In the genomic region with DNA sequence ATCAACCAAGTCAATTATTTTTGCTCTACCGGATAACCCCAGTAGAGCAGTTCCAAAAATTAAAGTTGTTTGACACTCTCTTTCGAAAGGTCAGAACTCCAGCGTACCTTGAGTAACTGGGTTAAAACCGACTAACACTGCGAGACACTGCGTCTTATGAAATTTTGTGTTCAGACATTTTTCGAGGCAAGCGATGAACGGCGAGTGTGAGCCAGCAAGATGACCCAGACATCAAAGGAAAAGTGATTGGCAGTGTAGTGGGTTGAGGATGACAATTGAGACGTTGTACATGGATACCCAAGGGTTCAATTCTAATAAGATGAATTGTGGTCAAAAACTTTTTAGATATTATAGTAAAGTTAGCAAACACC, we compare ENCODE assay signal across 4 worm cellular contexts.
TF ChIP-seq lines count a peak whose summit lies in the region.

No protein-coding gene starts in this region.

TF ChIP-seq in whole organism, L1 larva, 84 proteins besides CTCF, POLR2A, EP300 and RAD21 (continued from another document and continues in another):
- no peak for TF ChIP-seq aha-1 (tag; optimal IDR thresholded peaks at IDR 0.05; lab: Kevin White, UChicago)
- TF ChIP-seq nhr-47 (tag; optimal IDR thresholded peaks at IDR 0.05; lab: Kevin White, UChicago): peak; percentile 53
- TF ChIP-seq aly-2 (tag; optimal IDR thresholded peaks at IDR 0.05; lab: Kevin White, UChicago): no peak
- no peak for TF ChIP-seq Y116A8C.19 (tag; optimal IDR thresholded peaks at IDR 0.05; lab: Kevin White, UChicago; ENCODE audit: borderline replicate concordance)
- no peak for TF ChIP-seq sup-37 (GFP tag; optimal IDR thresholded peaks at IDR 0.05; lab: Kevin White, UChicago)
- TF ChIP-seq lin-14 (GFP tag; optimal IDR thresholded peaks at IDR 0.05; lab: Kevin White, UChicago): peak; percentile 32
- TF ChIP-seq ceh-8 (GFP tag; optimal IDR thresholded peaks at IDR 0.05; lab: Kevin White, UChicago): no peak
- TF ChIP-seq lin-15B (tag; optimal IDR thresholded peaks at IDR 0.05; lab: Kevin White, UChicago): no peak
- peak; percentile 24 for TF ChIP-seq F16B12.6 (tag; optimal IDR thresholded peaks at IDR 0.05; lab: Kevin White, UChicago)
- TF ChIP-seq hpl-2 (GFP tag; optimal IDR thresholded peaks at IDR 0.05; lab: Kevin White, UChicago): no peak
- peak; percentile 77 for TF ChIP-seq elt-2 (tag; optimal IDR thresholded peaks at IDR 0.05; lab: Kevin White, UChicago)
- peak; percentile 69 for TF ChIP-seq nhr-90 (tag; optimal IDR thresholded peaks at IDR 0.05; lab: Kevin White, UChicago; ENCODE audit: poor library complexity)
- TF ChIP-seq elt-3 (tag; optimal IDR thresholded peaks at IDR 0.05; lab: Kevin White, UChicago): no peak
- peak; percentile 98 for TF ChIP-seq snpc-4 (tag; optimal IDR thresholded peaks at IDR 0.05; lab: Kevin White, UChicago)
- peak in 1 of 2 experiments; percentile 46 for TF ChIP-seq mdl-1 (tag; optimal IDR thresholded peaks at IDR 0.05; lab: Kevin White, UChicago)
- TF ChIP-seq irx-1 (tag; optimal IDR thresholded peaks at IDR 0.05; lab: Kevin White, UChicago): no peak
- no peak for TF ChIP-seq nhr-11 (tag; optimal IDR thresholded peaks at IDR 0.05; lab: Kevin White, UChicago)
- peak; percentile 50 to 72 for TF ChIP-seq lsy-2 (tag; optimal IDR thresholded peaks at IDR 0.05; lab: Kevin White, UChicago)
- TF ChIP-seq ets-5 (GFP tag; IDR thresholded peaks at IDR 0.05; lab: Robert Waterston, UW): no peak
- TF ChIP-seq unc-86 (tag; optimal IDR thresholded peaks at IDR 0.05; lab: Kevin White, UChicago): no peak
- TF ChIP-seq ama-1 (optimal IDR thresholded peaks at IDR 0.05; lab: Kevin White, UChicago): peak; percentile 97
- TF ChIP-seq efl-3 (GFP tag; optimal IDR thresholded peaks at IDR 0.05; lab: Kevin White, UChicago): no peak
- TF ChIP-seq fos-1 (tag; optimal IDR thresholded peaks at IDR 0.05; lab: Kevin White, UChicago): no peak
- TF ChIP-seq blmp-1 (tag; optimal IDR thresholded peaks at IDR 0.05; lab: Kevin White, UChicago): no peak
- no peak for TF ChIP-seq ceh-90 (tag; optimal IDR thresholded peaks at IDR 0.05; lab: Kevin White, UChicago)
- peak; percentile 70 for TF ChIP-seq lin-39 (tag; optimal IDR thresholded peaks at IDR 0.05; lab: Kevin White, UChicago)
- peak; percentile 78 for TF ChIP-seq nhr-77 (tag; optimal IDR thresholded peaks at IDR 0.05; lab: Kevin White, UChicago)
- TF ChIP-seq hlh-4 (tag; optimal IDR thresholded peaks at IDR 0.05; lab: Kevin White, UChicago): no peak
- no peak for TF ChIP-seq ces-1 (GFP tag; optimal IDR thresholded peaks at IDR 0.05; lab: Kevin White, UChicago)
- TF ChIP-seq snu-23 (GFP tag; optimal IDR thresholded peaks at IDR 0.05; lab: Kevin White, UChicago): peak; percentile 70
- TF ChIP-seq ceh-82 (tag; optimal IDR thresholded peaks at IDR 0.05; lab: Kevin White, UChicago): peak in 1 of 3 experiments; percentile 29
- TF ChIP-seq skn-1 (tag; optimal IDR thresholded peaks at IDR 0.05; lab: Kevin White, UChicago): peak; percentile 26

TF ChIP-seq in whole organism, L3 larva, 47 proteins besides CTCF, POLR2A, EP300 and RAD21 (continued from another document):
- TF ChIP-seq ceh-82 (tag; optimal IDR thresholded peaks at IDR 0.05; lab: Kevin White, UChicago): no peak

TF ChIP-seq in whole organism, L4 larva, 104 proteins besides CTCF, POLR2A, EP300 and RAD21 (continued from another document):
- TF ChIP-seq daf-16 (GFP tag; optimal IDR thresholded peaks at IDR 0.05; lab: Kevin White, UChicago) (peak in 1 of 2 experiments; percentile 76), daf-16 (tag; optimal IDR thresholded peaks at IDR 0.05; lab: Kevin White, UChicago) (peak; percentile 81), ceh-20 (GFP tag; IDR thresholded peaks at IDR 0.05; lab: Robert Waterston, UW) (peak; percentile 46), mdt-29 (GFP tag; IDR thresholded peaks at IDR 0.05; lab: Robert Waterston, UW) (peak; percentile 97), nhr-28 (tag; optimal IDR thresholded peaks at IDR 0.05; lab: Kevin White, UChicago) (peak; percentile 71), ZK546.5 (tag; optimal IDR thresholded peaks at IDR 0.05; lab: Kevin White, UChicago) (no peak), hlh-30 (tag; optimal IDR thresholded peaks at IDR 0.05; lab: Kevin White, UChicago; ENCODE audit: insufficient read depth) (peak; percentile 33), lsy-2 (tag; optimal IDR thresholded peaks at IDR 0.05; lab: Kevin White, UChicago) (peak; percentile 0 to 83), ZK337.2 (GFP tag; IDR thresholded peaks at IDR 0.05; lab: Robert Waterston, UW) (no peak), skn-1 (tag; optimal IDR thresholded peaks at IDR 0.05; lab: Kevin White, UChicago) (no peak), dpl-1 (GFP tag; optimal IDR thresholded peaks at IDR 0.05; lab: Kevin White, UChicago) (peak; percentile 57), unc-39 (tag; optimal IDR thresholded peaks at IDR 0.05; lab: Kevin White, UChicago) (no peak), F49E8.2 (tag; optimal IDR thresholded peaks at IDR 0.05; lab: Kevin White, UChicago; ENCODE audit: borderline replicate concordance) (no peak), dmd-8 (GFP tag; IDR thresholded peaks at IDR 0.05; lab: Robert Waterston, UW) (0 out of 2 replicates have a peak, but pooled peaks have one; percentile 4), ctbp-1 (GFP tag; IDR thresholded peaks at IDR 0.05; lab: Robert Waterston, UW) (0 out of 2 replicates have a peak, but pooled peaks have one; percentile 17), ztf-7 (tag; optimal IDR thresholded peaks at IDR 0.05; lab: Kevin White, UChicago) (no peak), dmd-9 (GFP tag; IDR thresholded peaks at IDR 0.05; lab: Robert Waterston, UW) (peak; percentile 62; the same call in 1 of the 2 replicates), unc-62 (GFP tag; optimal IDR thresholded peaks at IDR 0.05 in 1 of 2; lab: Kevin White, UChicago) (peak in 1 of 2 experiments; percentile 95), unc-62 (tag; optimal IDR thresholded peaks at IDR 0.05; lab: Kevin White, UChicago) (no peak), egl-27 (tag; optimal IDR thresholded peaks at IDR 0.05; lab: Kevin White, UChicago) (peak; percentile 48), nhr-42 (GFP tag; IDR thresholded peaks at IDR 0.05; lab: Robert Waterston, UW) (peak; percentile 86), pha-4 (GFP tag; IDR thresholded peaks at IDR 0.05; lab: Robert Waterston, UW) (peak; percentile 16; the same call in 1 of the 2 replicates), pha-4 (tag; optimal IDR thresholded peaks at IDR 0.05; lab: Kevin White, UChicago) (no peak), lir-3 (tag; optimal IDR thresholded peaks at IDR 0.05; lab: Kevin White, UChicago) (no peak), T26A8.4 (GFP tag; IDR thresholded peaks at IDR 0.05; lab: Robert Waterston, UW) (peak; percentile 4)

TF ChIP-seq in whole organism, young adult, 124 proteins besides CTCF, POLR2A, EP300 and RAD21 (continued from another document):
- TF ChIP-seq ztf-18 (tag; optimal IDR thresholded peaks at IDR 0.05; lab: Kevin White, UChicago): no peak
- TF ChIP-seq snpc-4 (GFP tag; optimal IDR thresholded peaks at IDR 0.05; lab: Kevin White, UChicago): peak; percentile 93
- peak; percentile 98 to 99 (median 98) for TF ChIP-seq snpc-4 (tag; optimal IDR thresholded peaks at IDR 0.05; lab: Kevin White, UChicago)
- TF ChIP-seq lsy-27 (tag; optimal IDR thresholded peaks at IDR 0.05; lab: Kevin White, UChicago; ENCODE audit: borderline replicate concordance, insufficient read depth): no peak
- no peak for TF ChIP-seq sea-2 (GFP tag; IDR thresholded peaks at IDR 0.05; lab: Robert Waterston, UW)
- no peak for TF ChIP-seq let-607 (tag; optimal IDR thresholded peaks at IDR 0.05; lab: Kevin White, UChicago)
- TF ChIP-seq tlf-1 (GFP tag; optimal IDR thresholded peaks at IDR 0.05; lab: Kevin White, UChicago): no peak
- peak; percentile 34 for TF ChIP-seq attf-5 (GFP tag; optimal IDR thresholded peaks at IDR 0.05; lab: Kevin White, UChicago)
